Worm (Caenorhabditis elegans) whole organism, L4 larva: ENCODE data around the gene arrd-15.

ENCODE experiments used
- F10B5.3 ChIP-seq: sonication (generic microtip); optimal IDR thresholded peaks from 2 replicates; lab custom pipeline; 2016; ENCODE audit warnings: mild to moderate bottlenecking, missing genetic modification characterization, missing compliant biosample characterization
- F26F4.8 ChIP-seq: fragments of 200-800 bp; sonication (Bioruptor generic); conservative IDR thresholded peaks from 2 replicates; pipeline ENCODE4 v1.3.6; 2022; ENCODE audit warnings: missing genetic modification characterization, missing compliant biosample characterization
- F37D6.2 ChIP-seq: sonication (generic microtip); optimal IDR thresholded peaks from 2 replicates; lab custom pipeline; 2016; ENCODE audit warnings: mild to moderate bottlenecking, missing genetic modification characterization, missing compliant biosample characterization
- F49E8.2 ChIP-seq: sonication (generic microtip); optimal IDR thresholded peaks from 2 replicates; lab custom pipeline; 2016; ENCODE audit warnings: missing compliant biosample characterization, mild to moderate bottlenecking, missing genetic modification characterization, borderline replicate concordance
- T20F7.1 ChIP-seq: fragments of 200-800 bp; sonication (Bioruptor generic); optimal IDR thresholded peaks from 2 replicates; lab custom pipeline; 2018; ENCODE audit warnings: mild to moderate bottlenecking, missing genetic modification characterization, missing compliant biosample characterization
- Y75B8A.6 ChIP-seq: fragments of 200-800 bp; sonication (Bioruptor generic); IDR thresholded peaks from 2 replicates; pipeline ENCODE4 v1.3.6; 2022; ENCODE audit warnings: missing genetic modification reagents, missing genetic modification characterization, missing compliant biosample characterization
- ama-1 ChIP-seq: fragments of 150-350 bp; optimal IDR thresholded peaks from 2 replicates; lab custom pipeline; 2014; ENCODE audit warnings: inconsistent platforms, mixed read lengths
- arid-1 ChIP-seq: fragments of 200-800 bp; sonication (Bioruptor generic); conservative IDR thresholded peaks from 2 replicates; pipeline ENCODE4 v1.3.6; 2022; ENCODE audit warnings: missing genetic modification reagents, missing genetic modification characterization, missing compliant biosample characterization
- ceh-28 ChIP-seq: fragments of 150-350 bp; optimal IDR thresholded peaks from 2 replicates; lab custom pipeline; 2014; ENCODE audit warnings: missing biosample characterization, missing genetic modification reagents, missing genetic modification characterization
- ceh-44 ChIP-seq: fragments of 200-800 bp; sonication (Bioruptor generic); IDR thresholded peaks from 2 replicates; pipeline ENCODE4 v1.3.6; 2022; ENCODE audit warnings: missing genetic modification reagents, missing genetic modification characterization, missing compliant biosample characterization
- ctbp-1 ChIP-seq: fragments of 200-800 bp; sonication (Bioruptor generic); IDR thresholded peaks from 2 replicates; pipeline ENCODE4 v1.3.6; 2022; ENCODE audit warnings: missing genetic modification reagents, missing genetic modification characterization, missing compliant biosample characterization
- daf-12 ChIP-seq: fragments of 150-350 bp; optimal IDR thresholded peaks from 2 replicates; lab custom pipeline; 2014; ENCODE audit warnings: missing biosample characterization, missing genetic modification reagents, missing genetic modification characterization
- daf-16 ChIP-seq, 3 experiments: sonication (generic microtip); optimal IDR thresholded peaks; 2 replicates each; lab custom pipeline; 2016 to 2017; ENCODE audit warnings: missing genetic modification characterization in 3 of 3, missing genetic modification reagents in 3 of 3, mild to moderate bottlenecking in 2 of 3, missing compliant biosample characterization in 2 of 3, missing biosample characterization in 1 of 3, moderate library complexity in 1 of 3
- daf-19 ChIP-seq: fragments of 200-800 bp; sonication (Bioruptor generic); conservative IDR thresholded peaks from 2 replicates; pipeline ENCODE4 v1.3.6; 2022; ENCODE audit warnings: missing genetic modification characterization, missing compliant biosample characterization
- dmd-8 ChIP-seq: fragments of 200-800 bp; sonication (Bioruptor generic); IDR thresholded peaks from 2 replicates; pipeline ENCODE4 v1.3.6; 2022; ENCODE audit warnings: missing genetic modification characterization, missing compliant biosample characterization
- dpl-1 ChIP-seq: fragments of 150-350 bp; optimal IDR thresholded peaks from 2 replicates; lab custom pipeline; 2014; ENCODE audit warnings: missing biosample characterization, missing genetic modification reagents, missing genetic modification characterization
- dve-1 ChIP-seq: sonication (generic microtip); optimal IDR thresholded peaks from 2 replicates; lab custom pipeline; 2017; ENCODE audit warnings: antibody characterized with exemption, mild to moderate bottlenecking, missing genetic modification characterization, missing compliant biosample characterization; ENCODE audit not compliant: insufficient read depth
- egl-43 ChIP-seq: fragments of 200-800 bp; sonication (Bioruptor generic); IDR thresholded peaks from 2 replicates; pipeline ENCODE4 v1.3.6; 2022; ENCODE audit warnings: missing genetic modification reagents, missing genetic modification characterization, missing compliant biosample characterization
- fos-1 ChIP-seq: fragments of 150-350 bp; optimal IDR thresholded peaks from 2 replicates; lab custom pipeline; 2014; ENCODE audit warnings: missing biosample characterization, missing genetic modification characterization
- hif-1 ChIP-seq, 2 experiments: sonication (generic microtip); optimal IDR thresholded peaks; 2 replicates each; lab custom pipeline; 2016 to 2017; ENCODE audit warnings: missing compliant biosample characterization in 2 of 2, missing genetic modification characterization in 2 of 2, missing genetic modification reagents in 2 of 2, missing genotype in 2 of 2, mild to moderate bottlenecking in 1 of 2
- hlh-30 ChIP-seq: sonication (generic microtip); optimal IDR thresholded peaks from 2 replicates; lab custom pipeline; 2017; ENCODE audit warnings: antibody characterized with exemption, mild to moderate bottlenecking, missing genetic modification characterization, missing compliant biosample characterization; ENCODE audit not compliant: insufficient read depth
- jun-1 ChIP-seq: fragments of 150-350 bp; optimal IDR thresholded peaks from 2 replicates; lab custom pipeline; 2014; ENCODE audit warnings: missing biosample characterization, missing genetic modification reagents, missing genetic modification characterization
- lin-1 ChIP-seq: fragments of 200-800 bp; sonication (Bioruptor generic); IDR thresholded peaks from 2 replicates; pipeline ENCODE4 v1.3.6; 2022; ENCODE audit warnings: missing genetic modification reagents, missing genetic modification characterization, missing compliant biosample characterization
- lin-29 ChIP-seq: fragments of 200-800 bp; sonication (Bioruptor generic); IDR thresholded peaks from 2 replicates; pipeline ENCODE4 v1.3.6; 2022; ENCODE audit warnings: missing genetic modification reagents, missing genetic modification characterization, missing compliant biosample characterization
- lin-38 ChIP-seq: fragments of 200-800 bp; sonication (Bioruptor generic); IDR thresholded peaks from 2 replicates; pipeline ENCODE4 v1.3.6; 2022; ENCODE audit warnings: missing genetic modification reagents, missing genetic modification characterization, missing compliant biosample characterization
- lsy-2 ChIP-seq, 2 experiments: fragments of 150-350 bp in 1 of 2; sonication (generic microtip) in 1 of 2; optimal IDR thresholded peaks; 2 replicates each; lab custom pipeline; 2014 to 2017; ENCODE audit warnings: missing biosample characterization in 2 of 2, missing genetic modification characterization in 2 of 2
- madf-5 ChIP-seq, 2 experiments: fragments of 200-800 bp; sonication (Bioruptor generic); IDR thresholded peaks; 2 replicates each; pipeline ENCODE4 v1.3.6; 2022; ENCODE audit warnings: missing compliant biosample characterization in 2 of 2, missing genetic modification characterization in 2 of 2
- madf-9 ChIP-seq: fragments of 200-800 bp; sonication (Bioruptor generic); conservative IDR thresholded peaks from 2 replicates; pipeline ENCODE4 v1.3.6; 2022; ENCODE audit warnings: missing genetic modification reagents, missing genetic modification characterization, missing compliant biosample characterization
- mep-1 ChIP-seq: fragments of 150-350 bp; sonication (generic microtip); optimal IDR thresholded peaks from 3 replicates; lab custom pipeline; 2014; ENCODE audit warnings: missing biosample characterization, missing genetic modification characterization
- mes-2 ChIP-seq: sonication (generic microtip); optimal IDR thresholded peaks from 2 replicates; lab custom pipeline; 2016; ENCODE audit warnings: missing genotype, mild to moderate bottlenecking, missing genetic modification characterization, missing compliant biosample characterization; ENCODE audit not compliant: poor library complexity, severe bottlenecking
- mxl-3 ChIP-seq: fragments of 200-800 bp; sonication (Bioruptor generic); optimal IDR thresholded peaks from 2 replicates; lab custom pipeline; 2018; ENCODE audit warnings: mild to moderate bottlenecking, missing genetic modification characterization, missing compliant biosample characterization
- nhr-11 ChIP-seq: fragments of 150-350 bp; optimal IDR thresholded peaks from 2 replicates; lab custom pipeline; 2014; ENCODE audit warnings: missing biosample characterization, missing genetic modification characterization
- nhr-111 ChIP-seq: fragments of 200-800 bp; sonication (Bioruptor generic); optimal IDR thresholded peaks from 2 replicates; lab custom pipeline; 2018; ENCODE audit warnings: mild to moderate bottlenecking, missing genetic modification characterization, missing compliant biosample characterization
- nhr-25 ChIP-seq: sonication (generic microtip); optimal IDR thresholded peaks from 2 replicates; lab custom pipeline; 2017; ENCODE audit warnings: missing genetic modification characterization, mild to moderate bottlenecking, missing compliant biosample characterization, antibody characterized with exemption, moderate library complexity, borderline replicate concordance; ENCODE audit not compliant: insufficient read depth
- nhr-28 ChIP-seq: fragments of 150-350 bp; optimal IDR thresholded peaks from 2 replicates; lab custom pipeline; 2014; ENCODE audit warnings: missing biosample characterization, missing genetic modification characterization
- nhr-6 ChIP-seq: fragments of 150-350 bp; optimal IDR thresholded peaks from 2 replicates; lab custom pipeline; 2014; ENCODE audit warnings: missing biosample characterization, missing genetic modification characterization
- rbr-2 ChIP-seq: sonication (generic microtip); optimal IDR thresholded peaks from 2 replicates; lab custom pipeline; 2016; ENCODE audit warnings: missing genotype, missing genetic modification characterization, missing compliant biosample characterization
- saeg-2 ChIP-seq: fragments of 200-800 bp; sonication (Bioruptor generic); IDR thresholded peaks from 2 replicates; pipeline ENCODE4 v1.3.6; 2022; ENCODE audit warnings: missing genetic modification reagents, missing genetic modification characterization, missing compliant biosample characterization
- set-16 ChIP-seq: fragments of 200-800 bp; sonication (Bioruptor generic); IDR thresholded peaks from 2 replicates; pipeline ENCODE4 v1.3.6; 2022; ENCODE audit warnings: missing genetic modification reagents, missing genetic modification characterization, missing compliant biosample characterization
- skn-1 ChIP-seq: fragments of 150-350 bp; optimal IDR thresholded peaks from 2 replicates; lab custom pipeline; 2014; ENCODE audit warnings: missing biosample characterization, missing genetic modification characterization
- tra-1 ChIP-seq: fragments of 200-800 bp; sonication (Bioruptor generic); IDR thresholded peaks from 2 replicates; pipeline ENCODE4 v1.3.6; 2022; ENCODE audit warnings: missing genetic modification reagents, missing genetic modification characterization, missing compliant biosample characterization
- unc-130 ChIP-seq: sonication (generic microtip); optimal IDR thresholded peaks from 2 replicates; lab custom pipeline; 2016; ENCODE audit warnings: missing genetic modification reagents, missing genetic modification characterization, missing compliant biosample characterization
- unc-62 ChIP-seq, 3 experiments: fragments of 150-350 bp in 1 of 3; sonication (generic microtip); optimal IDR thresholded peaks in 2 of 3; peaks in 1 of 3; 1 replicate in 1 of 3; 2 replicates in 2 of 3; lab custom pipeline; 2014 to 2017; ENCODE audit warnings: missing biosample characterization in 3 of 3, missing genetic modification characterization in 3 of 3, missing genetic modification reagents in 3 of 3, missing genotype in 1 of 3
- vab-7 ChIP-seq: fragments of 200-800 bp; sonication (Bioruptor generic); IDR thresholded peaks from 2 replicates; pipeline ENCODE4 v1.3.6; 2022; ENCODE audit warnings: missing genetic modification reagents, missing genetic modification characterization, missing compliant biosample characterization
- zfp-3 ChIP-seq: fragments of 200-800 bp; sonication (Bioruptor generic); conservative IDR thresholded peaks from 2 replicates; pipeline ENCODE4 v1.3.6; 2022; ENCODE audit warnings: missing genetic modification reagents, missing genetic modification characterization, missing compliant biosample characterization
- zip-11 ChIP-seq: fragments of 200-800 bp; sonication (Bioruptor generic); IDR thresholded peaks from 2 replicates; pipeline ENCODE4 v1.3.6; 2022; ENCODE audit warnings: missing genetic modification characterization, missing compliant biosample characterization
- ztf-7 ChIP-seq: fragments of 150-350 bp; optimal IDR thresholded peaks from 2 replicates; lab custom pipeline; 2014; ENCODE audit warnings: missing biosample characterization, missing genetic modification characterization

The arrd-15 gene

DNA sequence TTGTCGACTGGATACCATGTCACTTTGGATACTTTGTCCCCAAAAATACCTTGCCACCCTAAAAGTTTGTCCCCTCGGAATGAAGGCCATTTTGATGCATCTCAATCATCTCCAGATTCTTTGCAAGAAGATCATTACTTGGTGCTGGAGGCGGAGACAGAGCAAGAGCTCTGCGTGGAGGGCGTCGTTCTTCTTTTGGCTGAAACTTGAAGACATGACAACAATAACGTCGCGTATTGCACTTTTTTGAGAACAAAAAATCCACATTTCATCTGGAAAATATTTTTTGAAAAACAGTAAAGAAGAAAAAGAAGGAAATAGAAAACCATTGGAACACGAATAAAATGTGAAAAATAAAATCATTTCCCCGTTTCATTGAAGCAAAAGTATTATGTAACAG lies 31.6 kb upstream of the arrd-15 start:
- TF ChIP-seq dmd-8 (GFP tag; lab: Robert Waterston, UW) (0 out of 2 replicates have a peak, but pooled peaks have one; percentile 15), lin-38 (peak; percentile 29; the same call in 1 of the 2 replicates)
- TF ChIP-seq, all 104 proteins: peak for 2; not testable (repeated sequence) for 102

DNA sequence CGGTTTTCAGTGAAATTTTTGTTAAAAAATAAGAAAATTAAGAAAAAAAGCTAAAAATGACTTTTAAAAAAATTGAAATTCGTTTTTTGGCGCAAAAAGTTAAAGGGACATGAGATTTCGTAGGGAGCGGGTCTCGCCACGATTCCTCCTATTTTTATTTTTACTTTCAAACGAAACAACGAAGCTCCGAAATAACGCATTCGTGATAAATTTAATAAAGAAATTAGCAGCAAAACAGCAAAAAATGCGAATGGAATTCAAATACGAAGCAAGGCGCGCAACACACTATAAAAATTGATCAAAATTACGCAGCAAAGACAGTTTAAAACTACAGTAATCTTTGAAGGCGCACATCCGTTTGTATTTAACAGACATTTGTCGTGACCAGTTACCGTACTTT lies 30.1 kb upstream of the arrd-15 start:
- TF ChIP-seq fos-1 (tag; lab: Kevin White, UChicago) (no peak), ctbp-1 (GFP tag; lab: Robert Waterston, UW) (no peak), nhr-11 (tag; lab: Kevin White, UChicago) (no peak), ztf-7 (no peak), egl-43 (GFP tag; lab: Robert Waterston, UW) (no peak), nhr-111 (no peak), lin-29 (GFP tag; lab: Robert Waterston, UW) (no peak), madf-5 (GFP tag; IDR thresholded peaks at IDR 0.05; lab: Robert Waterston, UW) (no peak), vab-7 (no peak), hlh-30 (peak; percentile 13), daf-19 (no peak), zfp-3 (GFP tag; lab: Robert Waterston, UW) (no peak), daf-12 (no peak), jun-1 (no peak), F26F4.8 (GFP tag; lab: Robert Waterston, UW) (no peak), rbr-2 (tag; lab: Kevin White, UChicago) (no peak), nhr-28 (tag; lab: Kevin White, UChicago) (no peak), lsy-2 (tag; optimal IDR thresholded peaks at IDR 0.05; lab: Kevin White, UChicago) (peak in 1 of 2 experiments; percentile 82), lin-38 (0 out of 2 replicates have a peak, but pooled peaks have one; percentile 26), F49E8.2 (tag; lab: Kevin White, UChicago) (peak; percentile 10), T20F7.1 (GFP tag; lab: Kevin White, UChicago) (peak; percentile 86), Y75B8A.6 (no peak), mep-1 (peak; percentile 1), hif-1 (tag; optimal IDR thresholded peaks at IDR 0.05; lab: Kevin White, UChicago) (peak in 1 of 2 experiments; percentile 8), mxl-3 (GFP tag; lab: Kevin White, UChicago) (no peak), daf-16 (GFP tag; optimal IDR thresholded peaks at IDR 0.05; lab: Kevin White, UChicago) (no peak), daf-16 (tag; optimal IDR thresholded peaks at IDR 0.05; lab: Kevin White, UChicago) (no peak), ceh-44 (GFP tag; lab: Robert Waterston, UW) (no peak), unc-62 (GFP tag; optimal IDR thresholded peaks at IDR 0.05 in 1 of 2; lab: Kevin White, UChicago) (peak in 1 of 2 experiments; percentile 91), unc-62 (tag; optimal IDR thresholded peaks at IDR 0.05; lab: Kevin White, UChicago) (no peak), arid-1 (no peak), tra-1 (GFP tag; lab: Robert Waterston, UW) (no peak), mes-2 (tag; lab: Kevin White, UChicago) (peak; percentile 60), madf-9 (no peak), nhr-6 (no peak), set-16 (GFP tag; lab: Robert Waterston, UW) (no peak), zip-11 (GFP tag; lab: Robert Waterston, UW) (no peak), F10B5.3 (tag; lab: Kevin White, UChicago) (no peak), dve-1 (peak; percentile 6), ama-1 (lab: Kevin White, UChicago) (peak; percentile 19), skn-1 (no peak), dpl-1 (GFP tag; lab: Kevin White, UChicago) (peak; percentile 53), nhr-25 (tag; lab: Kevin White, UChicago) (no peak), ceh-28 (no peak), lin-1 (GFP tag; lab: Robert Waterston, UW) (no peak), F37D6.2 (tag; lab: Kevin White, UChicago) (peak; percentile 17), saeg-2 (GFP tag; lab: Robert Waterston, UW) (no peak), unc-130 (GFP tag; lab: Kevin White, UChicago) (no peak)
